Worm (Caenorhabditis elegans) whole organism, early embryonic: Measurements from ENCODE around the gene gst-1.
A peak's percentile ranks its signal among the peaks of the same experiment; 100 is the strongest.

Experiments used
- B0310.2 ChIP-seq: sonication (generic microtip); optimal IDR thresholded peaks from 2 replicates; lab custom pipeline; 2016; ENCODE audit warnings: mild to moderate bottlenecking, missing genetic modification characterization, missing compliant biosample characterization
- aly-1 ChIP-seq: sonication (generic microtip); optimal IDR thresholded peaks from 2 replicates; lab custom pipeline; 2016; ENCODE audit warnings: missing genetic modification characterization, missing compliant biosample characterization
- ama-1 ChIP-seq: fragments of 150-350 bp; optimal IDR thresholded peaks from 2 replicates; lab custom pipeline; 2014
- flt-1 ChIP-seq: fragments of 200-800 bp; sonication (Bioruptor generic); IDR thresholded peaks from 2 replicates; pipeline ENCODE4 v1.3.6; 2022; ENCODE audit warnings: missing genetic modification characterization, missing compliant biosample characterization
- hmbx-1 ChIP-seq: sonication (generic microtip); optimal IDR thresholded peaks from 2 replicates; lab custom pipeline; 2016; ENCODE audit warnings: mild to moderate bottlenecking, missing genetic modification characterization, missing compliant biosample characterization
- hmg-4 ChIP-seq: fragments of 200-800 bp; sonication (Bioruptor generic); optimal IDR thresholded peaks from 2 replicates; lab custom pipeline; 2018; ENCODE audit warnings: mild to moderate bottlenecking, missing genetic modification characterization, missing compliant biosample characterization
- hnd-1 ChIP-seq: sonication (generic microtip); optimal IDR thresholded peaks from 2 replicates; lab custom pipeline; 2016; ENCODE audit warnings: missing genetic modification characterization, missing compliant biosample characterization
- pes-1 ChIP-seq: fragments of 200-800 bp; sonication (Bioruptor generic); IDR thresholded peaks from 2 replicates; pipeline ENCODE4 v1.3.6; 2022; ENCODE audit warnings: missing genetic modification reagents, missing genetic modification characterization, missing compliant biosample characterization
- scrt-1 ChIP-seq: fragments of 200-800 bp; sonication (Bioruptor generic); IDR thresholded peaks from 2 replicates; pipeline ENCODE4 v1.3.6; 2022; ENCODE audit warnings: missing genetic modification characterization, missing compliant biosample characterization
- sea-1 ChIP-seq: fragments of 200-800 bp; sonication (Bioruptor generic); conservative IDR thresholded peaks from 2 replicates; pipeline ENCODE4 v1.3.6; 2022; ENCODE audit warnings: missing genetic modification characterization, missing compliant biosample characterization
- tbx-37 ChIP-seq: fragments of 200-800 bp; sonication (Bioruptor generic); conservative IDR thresholded peaks from 2 replicates; pipeline ENCODE4 v1.3.6; 2022; ENCODE audit warnings: missing genetic modification reagents, missing genetic modification characterization, missing compliant biosample characterization
- tra-4 ChIP-seq: sonication (generic microtip); optimal IDR thresholded peaks from 2 replicates; lab custom pipeline; 2017; ENCODE audit warnings: missing genetic modification characterization, missing compliant biosample characterization

ce11 chrIII:9104060-9104459 lies 44.9 kb downstream of the gst-1 start:
- peak; percentile 79 for TF ChIP-seq flt-1 (GFP tag; lab: Robert Waterston, UW)
- TF ChIP-seq pes-1 (GFP tag; lab: Robert Waterston, UW), result no peak
- TF ChIP-seq hmg-4 (GFP tag; lab: Kevin White, UChicago), result peak; percentile 80
- peak; percentile 20 for TF ChIP-seq hmbx-1 (tag; lab: Kevin White, UChicago)
- TF ChIP-seq ama-1 (lab: Kevin White, UChicago), result no peak
- TF ChIP-seq hnd-1, result peak; percentile 77
- peak; percentile 87 for TF ChIP-seq scrt-1 (GFP tag; lab: Robert Waterston, UW)
- peak; percentile 73 for TF ChIP-seq B0310.2
- peak; percentile 37 for TF ChIP-seq tra-4 (tag; lab: Kevin White, UChicago)
- peak; percentile 76 for TF ChIP-seq tbx-37
- TF ChIP-seq sea-1, result 0 out of 2 replicates have a peak, but pooled peaks have one; percentile 37
- no peak for TF ChIP-seq aly-1 (tag; lab: Kevin White, UChicago)
